Comparison of ENCODE assay signal across 3 fruit fly cellular contexts in the genomic region with DNA sequence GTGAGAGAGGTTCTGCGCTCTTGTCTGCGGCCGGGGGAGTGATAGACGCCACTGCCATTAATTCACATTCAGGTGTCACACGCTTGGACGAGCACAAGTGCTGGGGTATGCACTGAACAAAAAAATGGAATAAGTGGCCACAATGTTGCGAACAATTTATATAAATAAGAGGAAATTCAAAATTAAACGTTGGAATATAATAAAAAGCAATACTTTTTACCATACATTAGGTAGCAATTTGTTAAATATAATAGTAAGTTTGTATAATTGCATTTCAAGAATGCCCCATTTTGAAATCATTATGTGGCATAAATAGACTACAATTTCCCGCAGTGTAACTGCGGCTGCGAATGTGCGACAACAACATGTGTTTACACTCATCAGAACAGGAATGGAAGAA.
TF ChIP-seq lines count a peak whose summit lies in the region.

No protein-coding gene starts in this region.

- TF ChIP-seq CTCF in whole organism, embryonic (GFP tag; optimal IDR thresholded peaks at IDR 0.05; lab: Kevin White, UChicago) = no peak

TF ChIP-seq in whole organism, embryonic, 481 proteins besides CTCF, POLR2A, EP300 and RAD21 (continues in another document):
- TF ChIP-seq CG31441 (GFP tag; IDR thresholded peaks at IDR 0.05; lab: Robert Waterston, UW) (0 out of 2 replicates have a peak, but pooled peaks have one; percentile 32), crp (GFP tag; optimal IDR thresholded peaks at IDR 0.05; lab: Kevin White, UChicago) (no peak), vvl (GFP tag; IDR thresholded peaks at IDR 0.05; lab: Robert Waterston, UW) (no peak), CG3838 (GFP tag; optimal IDR thresholded peaks at IDR 0.05; lab: Kevin White, UChicago) (no peak), CG4328 (GFP tag; optimal IDR thresholded peaks at IDR 0.05; lab: Kevin White, UChicago) (no peak), CG15696 (tag; optimal IDR thresholded peaks at IDR 0.05; lab: Kevin White, UChicago) (peak; percentile 11), CG8290 (GFP tag; optimal IDR thresholded peaks at IDR 0.05; lab: Kevin White, UChicago) (no peak), CG8290 (tag; optimal IDR thresholded peaks at IDR 0.05; lab: Kevin White, UChicago) (no peak), caup (GFP tag; optimal IDR thresholded peaks at IDR 0.05; lab: Kevin White, UChicago; ENCODE audit: severe bottlenecking) (no peak), nerfin-1 (tag; optimal IDR thresholded peaks at IDR 0.05; lab: Kevin White, UChicago) (no peak), az2 (GFP tag; optimal IDR thresholded peaks at IDR 0.05; lab: Kevin White, UChicago) (no peak), zf30C (GFP tag; optimal IDR thresholded peaks at IDR 0.05; lab: Kevin White, UChicago) (no peak), Deaf1 (tag; optimal IDR thresholded peaks at IDR 0.05; lab: Kevin White, UChicago) (no peak), so (GFP tag; IDR thresholded peaks at IDR 0.05; lab: Robert Waterston, UW) (no peak), Ssrp (tag; optimal IDR thresholded peaks at IDR 0.05; lab: Kevin White, UChicago) (no peak), h (optimal IDR thresholded peaks at IDR 0.05; lab: Kevin White, UChicago) (no peak), CG13894 (tag; optimal IDR thresholded peaks at IDR 0.05; lab: Kevin White, UChicago) (no peak), Usf (GFP tag; optimal IDR thresholded peaks at IDR 0.05; lab: Kevin White, UChicago) (no peak), Elba2 (GFP tag; optimal IDR thresholded peaks at IDR 0.05; lab: Kevin White, UChicago) (no peak), CG9727 (GFP tag; optimal IDR thresholded peaks at IDR 0.05; lab: Kevin White, UChicago) (peak; percentile 20), CG3281 (GFP tag; optimal IDR thresholded peaks at IDR 0.05; lab: Kevin White, UChicago) (peak; percentile 4), lmd (GFP tag; IDR thresholded peaks at IDR 0.05; lab: Robert Waterston, UW) (peak; percentile 41), CG7987 (GFP tag; optimal IDR thresholded peaks at IDR 0.05; lab: Kevin White, UChicago) (no peak), phol (tag; optimal IDR thresholded peaks at IDR 0.05; lab: Kevin White, UChicago) (peak; percentile 36), fd3F (GFP tag; optimal IDR thresholded peaks at IDR 0.05; lab: Kevin White, UChicago) (no peak), Ets65A (GFP tag; lab: Kevin White, UChicago) (peak; percentile 90), CG2678 (tag; optimal IDR thresholded peaks at IDR 0.05; lab: Kevin White, UChicago) (peak; percentile 9), sens (GFP tag; lab: Kevin White, UChicago) (peak; percentile 82), CG8281 (tag; optimal IDR thresholded peaks at IDR 0.05; lab: Kevin White, UChicago) (no peak), wdn (GFP tag; IDR thresholded peaks at IDR 0.05; lab: Robert Waterston, UW) (no peak)

TF ChIP-seq in whole organism, prepupa, 60 proteins besides CTCF, POLR2A, EP300 and RAD21:
- peak; percentile 58 for TF ChIP-seq svp (GFP tag; lab: Kevin White, UChicago)
- no peak for TF ChIP-seq Ets96B (tag; optimal IDR thresholded peaks at IDR 0.05; lab: Kevin White, UChicago)
- TF ChIP-seq CG1621 (tag; optimal IDR thresholded peaks at IDR 0.05; lab: Kevin White, UChicago) = no peak
- no peak for TF ChIP-seq lz (GFP tag; optimal IDR thresholded peaks at IDR 0.05; lab: Kevin White, UChicago)
- no peak for TF ChIP-seq Sox14 (GFP tag; optimal IDR thresholded peaks at IDR 0.05; lab: Kevin White, UChicago)
- TF ChIP-seq CG8319 (GFP tag; optimal IDR thresholded peaks at IDR 0.05; lab: Kevin White, UChicago) = no peak
- no peak for TF ChIP-seq CG11294 (GFP tag; IDR thresholded peaks at IDR 0.05; lab: Robert Waterston, UW)
- TF ChIP-seq Eip75B (GFP tag; optimal IDR thresholded peaks at IDR 0.05; lab: Kevin White, UChicago) = no peak

TF ChIP-seq in whole organism, pupa, 21 proteins besides CTCF, POLR2A, EP300 and RAD21:
- TF ChIP-seq CG13204 (GFP tag; optimal IDR thresholded peaks at IDR 0.05; lab: Kevin White, UChicago) (no peak), fd96Ca (GFP tag; IDR thresholded peaks at IDR 0.05; lab: Robert Waterston, UW) (no peak), D1 (tag; optimal IDR thresholded peaks at IDR 0.05; lab: Kevin White, UChicago) (no peak), CG8159 (tag; optimal IDR thresholded peaks at IDR 0.05; lab: Kevin White, UChicago) (peak; percentile 25), Snoo (tag; optimal IDR thresholded peaks at IDR 0.05; lab: Kevin White, UChicago) (no peak), CG34367 (tag; optimal IDR thresholded peaks at IDR 0.05; lab: Kevin White, UChicago) (no peak)
